Worm (Caenorhabditis elegans) whole organism, L4/young adult: ENCODE data around the gene tap-1.

Experiments
- W03F9.2 ChIP-seq: fragments of 150-350 bp; optimal IDR thresholded peaks from 2 replicates; lab custom pipeline; 2014; ENCODE audit warnings: missing biosample characterization, missing genetic modification characterization
- dao-5 ChIP-seq: sonication (generic microtip); optimal IDR thresholded peaks from 2 replicates; lab custom pipeline; 2016; ENCODE audit warnings: missing genotype, missing genetic modification characterization, moderate library complexity, missing compliant biosample characterization
- him-1 ChIP-seq: sonication (generic microtip); optimal IDR thresholded peaks from 2 replicates; lab custom pipeline; 2016; ENCODE audit warnings: missing genotype, missing genetic modification reagents, missing genetic modification characterization, missing compliant biosample characterization

DNA sequence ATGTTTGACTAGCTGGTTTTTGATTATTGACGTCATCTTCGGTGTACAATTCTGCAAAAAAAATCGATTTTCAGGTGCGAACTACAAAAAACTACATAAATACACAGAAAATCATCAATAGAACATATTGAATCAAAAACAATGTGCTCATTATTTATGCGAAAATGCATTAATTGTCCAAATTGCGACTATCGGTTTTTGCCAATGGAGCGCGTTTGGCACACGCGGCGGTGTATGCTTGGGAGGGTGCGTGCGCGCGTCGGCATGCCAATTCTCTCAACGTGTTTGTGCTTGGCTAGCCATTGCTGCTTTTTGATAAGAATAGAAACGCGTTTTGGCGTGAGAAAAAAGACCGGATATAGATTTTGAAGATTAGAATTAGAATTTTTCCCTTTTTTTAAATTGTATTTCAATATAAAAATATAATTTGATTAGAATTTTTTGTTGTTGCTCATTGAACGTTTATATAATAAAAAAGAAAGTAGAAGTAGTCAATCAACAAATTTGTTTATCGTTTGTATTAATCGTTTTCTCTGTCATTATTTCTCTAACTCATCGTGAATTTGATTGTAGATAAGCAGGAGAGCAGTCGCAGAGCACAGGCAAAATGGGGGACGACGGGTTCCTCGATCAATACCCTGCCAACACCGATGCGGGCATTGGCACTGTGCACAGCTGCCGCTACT, at the start of gene tap-1, which contains the start of gene C44H4.4:
- TF ChIP-seq him-1 (tag; lab: Kevin White, UChicago) (no peak), dao-5 (tag; lab: Kevin White, UChicago) (no peak), W03F9.2 (tag; lab: Kevin White, UChicago) (no peak)
